Worm (Caenorhabditis elegans): ENCODE data around the gene F56F10.1.

DNA sequence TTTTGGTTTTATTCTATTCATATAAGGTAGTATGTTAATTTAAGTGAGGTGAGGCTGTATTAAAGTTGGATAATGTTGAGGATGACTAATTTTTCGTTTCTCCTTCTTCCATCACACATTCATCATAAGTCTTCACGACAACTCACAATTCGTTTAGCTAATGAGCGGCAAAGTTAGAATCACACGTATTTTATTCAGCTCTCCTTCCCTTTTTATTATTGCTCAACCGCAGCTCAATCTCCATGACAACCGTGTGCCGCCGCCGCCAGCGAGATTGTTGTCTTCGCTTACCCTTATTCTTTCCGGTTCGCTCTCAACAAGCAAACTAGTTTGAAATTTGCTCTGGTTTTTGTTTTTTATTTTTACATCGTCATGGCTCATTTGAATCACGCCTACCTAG lies 8.0 kb downstream of the F56F10.1 start, which contains the start of gene ZC13.2:
- TF ChIP-seq ceh-31 (tag; optimal IDR thresholded peaks at IDR 0.05) (no peak), npax-4 (tag; optimal IDR thresholded peaks at IDR 0.05) (no peak), mec-3 (tag; optimal IDR thresholded peaks at IDR 0.05; ENCODE audit: borderline replicate concordance) (no peak), hlh-13 (GFP tag; optimal IDR thresholded peaks at IDR 0.05) (no peak), pha-4 (tag; optimal IDR thresholded peaks at IDR 0.05) (no peak)
